Fruit fly (Drosophila melanogaster): ENCODE results near the gene Psn.

dm6 chr3L:20470991-20471498 is 38.8 kb downstream of the Psn start:
- TF ChIP-seq psq (GFP tag; optimal IDR thresholded peaks at IDR 0.05), result no peak
- no peak for TF ChIP-seq brk (GFP tag; optimal IDR thresholded peaks at IDR 0.05)
- no peak for TF ChIP-seq dmrt93B (GFP tag; optimal IDR thresholded peaks at IDR 0.05)
- TF ChIP-seq dl (GFP tag; optimal IDR thresholded peaks at IDR 0.05; ENCODE audit: insufficient read depth in 1 of 2, partially characterized antibody in 2 of 2), result no peak
- TF ChIP-seq Hr78 (GFP tag; optimal IDR thresholded peaks at IDR 0.05), result no peak
- no peak for TF ChIP-seq N (GFP tag; optimal IDR thresholded peaks at IDR 0.05)
- no peak for TF ChIP-seq foxo (GFP tag; optimal IDR thresholded peaks at IDR 0.05)
- TF ChIP-seq fru (GFP tag; optimal IDR thresholded peaks at IDR 0.05), result no peak
- no peak for TF ChIP-seq Myc (optimal IDR thresholded peaks at IDR 0.05)
- no peak for TF ChIP-seq pan (optimal IDR thresholded peaks at IDR 0.05)

Measured in whole organism, wandering third instar larva.